Fruit fly (Drosophila melanogaster) whole organism: ENCODE results near the gene LManVI.

ENCODE experiments used
- CG8478 ChIP-seq: fragments of >200 bp; optimal IDR thresholded peaks from 2 replicates; lab custom pipeline; 2018; ENCODE audit warnings: inconsistent platforms
- Dll ChIP-seq: fragments of >200 bp; optimal IDR thresholded peaks from 2 replicates; lab custom pipeline; 2017
- EcR ChIP-seq, 2 experiments: fragments of >200 bp; optimal IDR thresholded peaks; 2 replicates each; lab custom pipeline; 2017; ENCODE audit warnings: missing biosample characterization in 2 of 2, missing genetic modification characterization in 2 of 2, missing genetic modification reagents in 2 of 2
- pan ChIP-seq: fragments of >200 bp; optimal IDR thresholded peaks from 2 replicates; lab custom pipeline; 2017
- psq ChIP-seq: fragments of >200 bp; optimal IDR thresholded peaks from 2 replicates; lab custom pipeline; 2017
- usp ChIP-seq: fragments of >200 bp; optimal IDR thresholded peaks from 2 replicates; lab custom pipeline; 2017; ENCODE audit warnings: missing biosample characterization, missing genetic modification characterization, mixed read lengths

The LManVI gene

DNA sequence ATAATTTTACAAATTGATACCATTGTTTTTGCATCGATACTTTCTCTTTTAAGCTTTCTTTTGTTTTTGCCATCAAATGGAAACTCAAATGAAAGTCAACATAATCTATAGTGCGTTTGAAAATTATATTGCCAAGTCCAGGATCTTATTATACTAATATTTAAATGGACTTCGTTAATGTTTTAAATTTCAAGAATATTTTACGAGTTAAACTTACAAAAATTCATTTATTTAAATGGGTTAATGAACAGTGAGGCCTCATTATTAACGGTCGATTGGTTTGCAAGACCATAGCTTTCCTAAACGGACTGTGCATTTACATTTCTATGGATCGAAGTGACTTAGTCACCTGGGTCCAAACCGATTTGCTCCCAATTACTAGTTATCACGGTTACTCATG, 44.7 kb downstream of the LManVI start:
- no peak for TF ChIP-seq pan (lab: Kevin White, UChicago)
- no peak for TF ChIP-seq CG8478 (lab: Kevin White, UChicago)
- no peak for TF ChIP-seq psq
- no peak for TF ChIP-seq Dll (lab: Kevin White, UChicago)
- TF ChIP-seq usp (GFP tag; lab: Kevin White, UChicago): no peak
- TF ChIP-seq EcR (GFP tag; optimal IDR thresholded peaks at IDR 0.05; lab: Kevin White, UChicago): no peak

DNA sequence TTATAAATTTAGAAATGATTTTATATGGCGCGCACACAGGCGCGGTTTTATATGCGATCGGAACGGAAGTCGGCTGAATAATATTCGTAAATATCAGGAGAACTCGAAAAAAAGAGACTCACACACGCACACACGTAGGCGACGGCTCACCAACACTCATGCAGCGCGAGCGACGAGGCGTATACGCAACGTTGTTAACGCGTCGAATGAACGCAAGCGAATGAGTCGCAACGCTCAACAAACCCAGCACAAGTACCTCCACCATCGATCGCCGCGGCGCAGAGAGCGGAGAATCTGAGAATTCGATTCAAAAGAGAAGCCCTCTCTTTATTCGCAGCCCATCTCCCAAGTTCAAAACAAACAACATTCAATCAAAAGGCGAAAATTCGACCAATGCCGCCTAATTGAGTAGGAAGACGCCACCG, 45.5 kb downstream of the LManVI start:
- TF ChIP-seq usp (GFP tag; lab: Kevin White, UChicago) (no peak), pan (lab: Kevin White, UChicago) (no peak), psq (no peak), CG8478 (lab: Kevin White, UChicago) (no peak), Dll (lab: Kevin White, UChicago) (no peak), EcR (GFP tag; optimal IDR thresholded peaks at IDR 0.05; lab: Kevin White, UChicago) (peak in 1 of 2 experiments; percentile 16)

- no peak for TF ChIP-seq pan (lab: Kevin White, UChicago)
- no peak for TF ChIP-seq CG8478 (lab: Kevin White, UChicago)
- no peak for TF ChIP-seq Dll (lab: Kevin White, UChicago)
- no peak for TF ChIP-seq EcR (GFP tag; optimal IDR thresholded peaks at IDR 0.05; lab: Kevin White, UChicago)
- no peak for TF ChIP-seq psq
- TF ChIP-seq usp (GFP tag; lab: Kevin White, UChicago): no peak
Measured at dm6 chr2L:8734998-8735397, 46.1 kb downstream of the LManVI start.

dm6 chr2L:8734304-8734703, 46.7 kb downstream of the LManVI start:
- TF ChIP-seq usp (GFP tag; lab: Kevin White, UChicago) (no peak), pan (lab: Kevin White, UChicago) (no peak), psq (no peak), CG8478 (lab: Kevin White, UChicago) (no peak), Dll (lab: Kevin White, UChicago) (no peak), EcR (GFP tag; optimal IDR thresholded peaks at IDR 0.05; lab: Kevin White, UChicago) (no peak)

dm6 chr2L:8732702-8733101, 48.4 kb downstream of the LManVI start:
- TF ChIP-seq EcR (GFP tag; optimal IDR thresholded peaks at IDR 0.05; lab: Kevin White, UChicago) (no peak), usp (GFP tag; lab: Kevin White, UChicago) (no peak), CG8478 (lab: Kevin White, UChicago) (no peak), psq (no peak), pan (lab: Kevin White, UChicago) (no peak), Dll (lab: Kevin White, UChicago) (no peak)
